Worm (Caenorhabditis elegans) whole organism, L2 larva: Measurements from ENCODE around the gene Y75B12B.10.
"Not testable (repeated sequence)": the region's sequence is repeated elsewhere in the genome, so short reads cannot be mapped to it uniquely, and the experiment has no call there.

Experiments
- lin-39 ChIP-seq: fragments of 150-350 bp; optimal IDR thresholded peaks from 2 replicates; lab custom pipeline; 2014; ENCODE audit warnings: missing biosample characterization, missing genetic modification reagents, missing genetic modification characterization
- lsy-2 ChIP-seq, 2 experiments: fragments of 150-350 bp in 1 of 2; sonication (generic microtip) in 1 of 2; optimal IDR thresholded peaks; 2 replicates each; lab custom pipeline; 2014 to 2017; ENCODE audit warnings: missing biosample characterization in 2 of 2, missing genetic modification characterization in 2 of 2
- nhr-11 ChIP-seq: fragments of 150-350 bp; optimal IDR thresholded peaks from 2 replicates; lab custom pipeline; 2014; ENCODE audit warnings: missing biosample characterization, missing genetic modification characterization
- nhr-77 ChIP-seq: fragments of 150-350 bp; optimal IDR thresholded peaks from 2 replicates; lab custom pipeline; 2014; ENCODE audit warnings: missing biosample characterization, missing genetic modification characterization
- unc-39 ChIP-seq: fragments of 150-350 bp; optimal IDR thresholded peaks from 2 replicates; lab custom pipeline; 2014; ENCODE audit warnings: missing biosample characterization, missing genetic modification characterization

- not testable (repeated sequence) for TF ChIP-seq nhr-11 (tag; lab: Kevin White, UChicago); nhr-77 (tag; lab: Kevin White, UChicago); lsy-2 (tag; optimal IDR thresholded peaks at IDR 0.05; lab: Kevin White, UChicago); lin-39 (tag; lab: Kevin White, UChicago); unc-39 (tag; lab: Kevin White, UChicago)
Measured at ce11 chrV:15207681-15208080, 7.8 kb downstream of the Y75B12B.10 start, which contains the start of gene C41G6.12.
